Worm (Caenorhabditis elegans): ENCODE data around the gene T12A2.21.

- no peak for TF ChIP-seq flt-1 (GFP tag; IDR thresholded peaks at IDR 0.05)
- TF ChIP-seq klf-2 (GFP tag; conservative IDR thresholded peaks at IDR 0.05), result no peak
Measured at ce11 chrIII:6221403-6221802, 15.1 kb downstream of the T12A2.21 start.
